Worm (Caenorhabditis elegans) whole organism, early embryonic: ENCODE data around the gene gfi-3.

Experiments
- F13C5.2 ChIP-seq: sonication (generic microtip); optimal IDR thresholded peaks from 2 replicates; lab custom pipeline; 2017; ENCODE audit warnings: mild to moderate bottlenecking, missing genetic modification characterization, inconsistent platforms, missing compliant biosample characterization
- ama-1 ChIP-seq: fragments of 150-350 bp; optimal IDR thresholded peaks from 2 replicates; lab custom pipeline; 2014
- ceh-13 ChIP-seq: fragments of 200-800 bp; sonication (Bioruptor generic); optimal IDR thresholded peaks from 2 replicates; lab custom pipeline; 2018; ENCODE audit warnings: mild to moderate bottlenecking, missing genetic modification characterization, missing compliant biosample characterization
- ceh-36 ChIP-seq: sonication (generic microtip); optimal IDR thresholded peaks from 2 replicates; lab custom pipeline; 2016; ENCODE audit warnings: missing genetic modification characterization, inconsistent platforms, missing compliant biosample characterization
- flt-1 ChIP-seq: fragments of 200-800 bp; sonication (Bioruptor generic); IDR thresholded peaks from 2 replicates; pipeline ENCODE4 v1.3.6; 2022; ENCODE audit warnings: missing genetic modification characterization, missing compliant biosample characterization
- hmbx-1 ChIP-seq: sonication (generic microtip); optimal IDR thresholded peaks from 2 replicates; lab custom pipeline; 2016; ENCODE audit warnings: mild to moderate bottlenecking, missing genetic modification characterization, missing compliant biosample characterization
- hmg-4 ChIP-seq: fragments of 200-800 bp; sonication (Bioruptor generic); optimal IDR thresholded peaks from 2 replicates; lab custom pipeline; 2018; ENCODE audit warnings: mild to moderate bottlenecking, missing genetic modification characterization, missing compliant biosample characterization
- hnd-1 ChIP-seq: sonication (generic microtip); optimal IDR thresholded peaks from 2 replicates; lab custom pipeline; 2016; ENCODE audit warnings: missing genetic modification characterization, missing compliant biosample characterization
- scrt-1 ChIP-seq: fragments of 200-800 bp; sonication (Bioruptor generic); IDR thresholded peaks from 2 replicates; pipeline ENCODE4 v1.3.6; 2022; ENCODE audit warnings: missing genetic modification characterization, missing compliant biosample characterization
- tbx-37 ChIP-seq: fragments of 200-800 bp; sonication (Bioruptor generic); conservative IDR thresholded peaks from 2 replicates; pipeline ENCODE4 v1.3.6; 2022; ENCODE audit warnings: missing genetic modification reagents, missing genetic modification characterization, missing compliant biosample characterization
- tra-4 ChIP-seq: sonication (generic microtip); optimal IDR thresholded peaks from 2 replicates; lab custom pipeline; 2017; ENCODE audit warnings: missing genetic modification characterization, missing compliant biosample characterization

DNA sequence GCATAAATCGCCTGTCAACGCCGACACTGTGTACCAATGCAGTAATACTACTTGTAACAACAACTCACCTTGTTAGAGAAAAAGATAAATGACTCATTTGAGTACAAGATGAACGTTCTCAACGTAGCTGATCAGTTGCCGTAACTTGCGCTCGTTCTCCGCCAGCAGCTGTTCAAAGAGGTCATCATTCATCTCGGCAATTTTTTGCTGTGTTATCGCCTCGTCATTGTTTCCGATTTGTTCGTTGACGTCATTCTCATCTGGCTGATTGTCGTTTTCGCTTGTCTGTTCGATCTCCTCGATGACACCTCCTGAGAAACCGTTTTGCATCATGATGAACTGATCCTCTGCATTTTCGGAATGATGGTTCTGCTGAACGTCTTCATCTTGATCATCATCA, 22.9 kb downstream of the gfi-3 start:
- TF ChIP-seq F13C5.2 (tag; lab: Kevin White, UChicago) = no peak
- no peak for TF ChIP-seq ceh-13 (GFP tag; lab: Kevin White, UChicago)
- no peak for TF ChIP-seq ama-1 (lab: Kevin White, UChicago)
- TF ChIP-seq tra-4 (tag; lab: Kevin White, UChicago) = no peak
- TF ChIP-seq hmg-4 (GFP tag; lab: Kevin White, UChicago) = no peak
- no peak for TF ChIP-seq hmbx-1 (tag; lab: Kevin White, UChicago)
- TF ChIP-seq ceh-36 (tag; lab: Kevin White, UChicago) = no peak
- no peak for TF ChIP-seq flt-1
- no peak for TF ChIP-seq hnd-1
- no peak for TF ChIP-seq scrt-1 (GFP tag; lab: Robert Waterston, UW)
- no peak for TF ChIP-seq tbx-37
